Worm (Caenorhabditis elegans): Measurements from ENCODE around the gene C47E12.10.

ce11 chrIV:9924419-9924818 lies 48.2 kb upstream of the C47E12.10 start:
- no peak for TF ChIP-seq aly-1 (tag; optimal IDR thresholded peaks at IDR 0.05)
- TF ChIP-seq ama-1 (optimal IDR thresholded peaks at IDR 0.05), result no peak
- TF ChIP-seq ceh-13 (GFP tag; optimal IDR thresholded peaks at IDR 0.05), result no peak
- no peak for TF ChIP-seq pes-1 (GFP tag; IDR thresholded peaks at IDR 0.05)
- no peak for TF ChIP-seq F13C5.2 (tag; optimal IDR thresholded peaks at IDR 0.05)
- TF ChIP-seq B0310.2 (tag; optimal IDR thresholded peaks at IDR 0.05), result no peak
- TF ChIP-seq ets-7 (tag; optimal IDR thresholded peaks at IDR 0.05), result no peak
- no peak for TF ChIP-seq hmg-4 (GFP tag; optimal IDR thresholded peaks at IDR 0.05)
- no peak for TF ChIP-seq tra-4 (tag; optimal IDR thresholded peaks at IDR 0.05)
- TF ChIP-seq tbx-37 (GFP tag; conservative IDR thresholded peaks at IDR 0.05), result no peak
- no peak for TF ChIP-seq scrt-1 (GFP tag; IDR thresholded peaks at IDR 0.05)
